Fruit fly (Drosophila melanogaster): Measurements from ENCODE around the gene t-cup.

Gene t-cup

dm6 chr2L:12507338-12508053, 10.4 kb upstream of the t-cup start, which contains the start of gene CG43051 (continued):
- TF ChIP-seq D (optimal IDR thresholded peaks at IDR 0.05) (peak; percentile 83), D (GFP tag; optimal IDR thresholded peaks at IDR 0.05) (no peak), fd3F (GFP tag; optimal IDR thresholded peaks at IDR 0.05) (no peak), gem (tag; optimal IDR thresholded peaks at IDR 0.05) (no peak), D19A (tag; optimal IDR thresholded peaks at IDR 0.05) (peak; percentile 5), Ravus (GFP tag; IDR thresholded peaks at IDR 0.05) (no peak), CG6854 (GFP tag; optimal IDR thresholded peaks at IDR 0.05) (peak; percentile 23), CHES-1-like (GFP tag; optimal IDR thresholded peaks at IDR 0.05) (no peak), Rfx (GFP tag; IDR thresholded peaks at IDR 0.05) (no peak), CG1832 (GFP tag; optimal IDR thresholded peaks at IDR 0.05) (no peak), ewg (GFP tag; optimal IDR thresholded peaks at IDR 0.05) (no peak), Taf1 (GFP tag; IDR thresholded peaks at IDR 0.05) (0 out of 2 replicates have a peak, but pooled peaks have one; percentile 33), CG17912 (GFP tag; optimal IDR thresholded peaks at IDR 0.05) (no peak), CG18011 (GFP tag; optimal IDR thresholded peaks at IDR 0.05) (no peak), CG6683 (GFP tag; optimal IDR thresholded peaks at IDR 0.05) (no peak), Drgx (GFP tag; IDR thresholded peaks at IDR 0.05) (peak; percentile 64; the same call in 1 of the 2 replicates), al (GFP tag; IDR thresholded peaks at IDR 0.05) (no peak), nerfin-1 (tag; optimal IDR thresholded peaks at IDR 0.05) (no peak), hbn (GFP tag; IDR thresholded peaks at IDR 0.05; ENCODE audit: partially characterized antibody) (no peak), CG18599 (GFP tag; optimal IDR thresholded peaks at IDR 0.05) (peak; percentile 54), CG31224 (GFP tag; IDR thresholded peaks at IDR 0.05) (no peak), CrebB (tag; optimal IDR thresholded peaks at IDR 0.05) (peak; percentile 21), gfzf (GFP tag; optimal IDR thresholded peaks at IDR 0.05) (no peak), Ssrp (tag; optimal IDR thresholded peaks at IDR 0.05) (no peak), PHDP (tag; optimal IDR thresholded peaks at IDR 0.05) (no peak), CG5245 (GFP tag; optimal IDR thresholded peaks at IDR 0.05) (no peak), CG15514 (GFP tag; optimal IDR thresholded peaks at IDR 0.05) (peak; percentile 4), ato (GFP tag; IDR thresholded peaks at IDR 0.05; ENCODE audit: partially characterized antibody) (no peak), crc (GFP tag; optimal IDR thresholded peaks at IDR 0.05) (no peak), CG14050 (GFP tag; IDR thresholded peaks at IDR 0.05) (no peak), disco-r (GFP tag; optimal IDR thresholded peaks at IDR 0.05) (no peak), CG11504 (tag; optimal IDR thresholded peaks at IDR 0.05) (peak; percentile 57), Dp (GFP tag; optimal IDR thresholded peaks at IDR 0.05) (peak; percentile 1), wek (GFP tag; optimal IDR thresholded peaks at IDR 0.05) (peak; percentile 46), psq (GFP tag; optimal IDR thresholded peaks at IDR 0.05) (no peak), CG10431 (GFP tag; optimal IDR thresholded peaks at IDR 0.05) (no peak), CG7786 (GFP tag; optimal IDR thresholded peaks at IDR 0.05) (no peak), Asciz (GFP tag; optimal IDR thresholded peaks at IDR 0.05) (peak; percentile 42), CG10565 (GFP tag; optimal IDR thresholded peaks at IDR 0.05) (no peak), Hr3 (GFP tag; optimal IDR thresholded peaks at IDR 0.05) (no peak), ap (GFP tag; IDR thresholded peaks at IDR 0.05) (no peak), CG7271 (tag; optimal IDR thresholded peaks at IDR 0.05) (no peak), CG3726 (GFP tag; IDR thresholded peaks at IDR 0.05) (no peak), Gsc (GFP tag; IDR thresholded peaks at IDR 0.05) (no peak), CG3847 (GFP tag; IDR thresholded peaks at IDR 0.05) (no peak), onecut (GFP tag; IDR thresholded peaks at IDR 0.05) (peak; percentile 21; the same call in 1 of the 2 replicates), Med (GFP tag) (peak; percentile 81), CG8924 (tag; optimal IDR thresholded peaks at IDR 0.05) (no peak), abd-A (tag; optimal IDR thresholded peaks at IDR 0.05) (peak; percentile 4), pb (GFP tag; optimal IDR thresholded peaks at IDR 0.05) (no peak)
